Worm (Caenorhabditis elegans): ENCODE data around the gene ace-1.
A peak's percentile ranks its signal among the peaks of the same experiment; 100 is the strongest.

ace-1 gene

DNA sequence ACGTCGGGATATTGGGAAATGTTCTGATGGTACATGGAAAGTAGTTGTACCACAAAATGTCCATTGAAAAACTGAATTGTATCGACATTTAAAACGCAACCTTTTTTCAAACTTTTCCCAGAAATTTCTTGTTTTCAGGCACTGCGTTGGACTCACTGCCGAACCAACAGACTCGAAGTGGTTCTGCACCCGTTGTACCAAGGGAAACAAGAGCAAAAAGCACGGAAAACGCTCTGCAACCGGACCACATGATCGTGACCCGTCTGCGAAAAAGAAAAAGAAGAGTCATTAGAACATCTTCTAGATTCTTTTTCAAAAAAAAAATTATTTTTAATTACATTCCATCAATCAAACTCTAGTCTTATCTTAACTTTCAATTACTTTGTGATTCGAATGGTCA lies 21.8 kb upstream of the ace-1 start:
- TF ChIP-seq nhr-90 (tag; optimal IDR thresholded peaks at IDR 0.05; ENCODE audit: poor library complexity) (no peak), fkh-10 (GFP tag; optimal IDR thresholded peaks at IDR 0.05) (peak; percentile 15), nhr-12 (tag; optimal IDR thresholded peaks at IDR 0.05) (no peak), pax-3 (tag; optimal IDR thresholded peaks at IDR 0.05) (no peak), aly-2 (tag; optimal IDR thresholded peaks at IDR 0.05) (no peak), alr-1 (tag; optimal IDR thresholded peaks at IDR 0.05; ENCODE audit: borderline replicate concordance) (no peak)

DNA sequence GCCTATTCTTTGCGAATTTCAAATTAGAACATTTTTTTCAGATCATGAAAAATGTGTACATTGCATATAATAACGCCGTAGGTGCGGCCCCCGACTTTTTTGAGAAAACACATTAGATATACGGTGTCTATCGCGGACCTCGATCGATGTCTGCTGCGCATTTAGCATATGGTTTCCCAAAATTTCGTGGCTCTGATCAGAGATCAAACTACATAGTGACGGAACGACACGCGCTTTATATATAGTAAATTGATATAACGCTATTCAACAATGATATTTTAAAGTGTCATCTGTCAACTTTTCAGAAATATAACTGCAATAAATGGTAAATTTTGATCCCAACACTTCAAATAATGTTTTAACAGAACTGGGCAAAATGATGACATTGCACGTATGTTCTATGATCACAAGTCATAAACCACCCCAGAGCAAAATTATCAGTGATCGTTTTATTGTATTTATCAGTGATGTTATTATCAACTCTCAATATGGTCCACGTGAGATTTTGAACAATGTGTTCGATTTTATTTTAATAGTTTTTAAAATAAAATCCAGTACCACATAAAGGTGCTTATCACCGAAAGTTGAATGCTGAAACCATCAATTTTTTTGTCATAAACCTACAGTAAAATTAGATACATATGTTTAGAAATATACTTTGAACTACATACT lies 20.7 kb upstream of the ace-1 start:
- TF ChIP-seq aly-2 (tag; optimal IDR thresholded peaks at IDR 0.05) (no peak), lin-35 (GFP tag; optimal IDR thresholded peaks at IDR 0.05) (peak in 1 of 2 experiments; percentile 22), lin-14 (GFP tag; optimal IDR thresholded peaks at IDR 0.05) (no peak), nhr-84 (tag; optimal IDR thresholded peaks at IDR 0.05) (no peak), mdl-1 (tag; optimal IDR thresholded peaks at IDR 0.05) (no peak), rnt-1 (tag; optimal IDR thresholded peaks at IDR 0.05) (no peak), elt-2 (tag; optimal IDR thresholded peaks at IDR 0.05) (peak; percentile 88), Y116A8C.19 (tag; optimal IDR thresholded peaks at IDR 0.05; ENCODE audit: borderline replicate concordance) (no peak), C04F5.9 (tag; optimal IDR thresholded peaks at IDR 0.05) (no peak), nhr-90 (tag; optimal IDR thresholded peaks at IDR 0.05; ENCODE audit: poor library complexity) (peak; percentile 1), elt-3 (tag; optimal IDR thresholded peaks at IDR 0.05) (no peak), nhr-20 (tag; optimal IDR thresholded peaks at IDR 0.05) (peak; percentile 7), nhr-71 (tag; optimal IDR thresholded peaks at IDR 0.05) (peak; percentile 18), sox-4 (tag; optimal IDR thresholded peaks at IDR 0.05) (no peak), ceh-63 (GFP tag; optimal IDR thresholded peaks at IDR 0.05) (no peak), pqm-1 (tag; optimal IDR thresholded peaks at IDR 0.05) (no peak)

ce11 chrX:16349019-16349418 lies 18.1 kb upstream of the ace-1 start:
- no peak for TF ChIP-seq tlp-1 (tag; optimal IDR thresholded peaks at IDR 0.05)
- TF ChIP-seq lin-15B (tag; optimal IDR thresholded peaks at IDR 0.05): no peak
- TF ChIP-seq jun-1 (tag; optimal IDR thresholded peaks at IDR 0.05): peak; percentile 53
- no peak for TF ChIP-seq ets-5 (GFP tag; IDR thresholded peaks at IDR 0.05)
- TF ChIP-seq ceh-88 (GFP tag; IDR thresholded peaks at IDR 0.05): no peak
- no peak for TF ChIP-seq mab-9 (GFP tag; IDR thresholded peaks at IDR 0.05)
- TF ChIP-seq tbx-2 (tag; optimal IDR thresholded peaks at IDR 0.05): peak; percentile 48
- TF ChIP-seq egl-13 (tag; optimal IDR thresholded peaks at IDR 0.05): no peak
- peak in 1 of 2 experiments; percentile 11 for TF ChIP-seq lsy-2 (tag; optimal IDR thresholded peaks at IDR 0.05)
- TF ChIP-seq swsn-7 (tag; optimal IDR thresholded peaks at IDR 0.05): no peak
- TF ChIP-seq aly-2 (tag; optimal IDR thresholded peaks at IDR 0.05): no peak
- TF ChIP-seq egl-27 (tag; optimal IDR thresholded peaks at IDR 0.05): no peak
- no peak for TF ChIP-seq zip-4 (GFP tag; optimal IDR thresholded peaks at IDR 0.05)
- TF ChIP-seq efl-3 (GFP tag; optimal IDR thresholded peaks at IDR 0.05): no peak
- TF ChIP-seq ceh-63 (GFP tag; optimal IDR thresholded peaks at IDR 0.05): no peak
- TF ChIP-seq nhr-12 (tag; optimal IDR thresholded peaks at IDR 0.05): no peak
- TF ChIP-seq nhr-85 (tag): peak; percentile 67
- TF ChIP-seq fkh-4 (tag; optimal IDR thresholded peaks at IDR 0.05; ENCODE audit: borderline replicate concordance): no peak
- TF ChIP-seq nhr-28 (tag; optimal IDR thresholded peaks at IDR 0.05): no peak
- TF ChIP-seq elt-2 (tag; optimal IDR thresholded peaks at IDR 0.05): peak; percentile 93
- no peak for TF ChIP-seq unc-86 (tag; optimal IDR thresholded peaks at IDR 0.05)
- TF ChIP-seq hpl-2 (GFP tag; optimal IDR thresholded peaks at IDR 0.05): no peak
- no peak for TF ChIP-seq ces-1 (GFP tag; optimal IDR thresholded peaks at IDR 0.05)
- TF ChIP-seq unc-98 (GFP tag; IDR thresholded peaks at IDR 0.05): no peak
- no peak for TF ChIP-seq dpl-1 (GFP tag; optimal IDR thresholded peaks at IDR 0.05)
- no peak for TF ChIP-seq C04F5.9 (tag; optimal IDR thresholded peaks at IDR 0.05)
- no peak for TF ChIP-seq ztf-4 (tag; optimal IDR thresholded peaks at IDR 0.05)
- TF ChIP-seq mdl-1 (tag; optimal IDR thresholded peaks at IDR 0.05): peak in 1 of 2 experiments; percentile 57
- TF ChIP-seq unc-30 (tag; optimal IDR thresholded peaks at IDR 0.05): no peak
- peak; percentile 75 for TF ChIP-seq lin-14 (GFP tag; optimal IDR thresholded peaks at IDR 0.05)
- peak; percentile 54 for TF ChIP-seq C16A3.4 (tag; optimal IDR thresholded peaks at IDR 0.05)
- peak; percentile 38 for TF ChIP-seq nhr-77 (tag; optimal IDR thresholded peaks at IDR 0.05)
- no peak for TF ChIP-seq nhr-76 (tag; optimal IDR thresholded peaks at IDR 0.05)
- TF ChIP-seq blmp-1 (tag; optimal IDR thresholded peaks at IDR 0.05): peak; percentile 76
- TF ChIP-seq nhr-90 (tag; optimal IDR thresholded peaks at IDR 0.05; ENCODE audit: poor library complexity): peak; percentile 54
